Worm (Caenorhabditis elegans): ENCODE results near the gene srb-1.
"Not testable (repeated sequence)": the region's sequence is repeated elsewhere in the genome, so short reads cannot be mapped to it uniquely, and the experiment has no call there.

srb-1 gene

DNA sequence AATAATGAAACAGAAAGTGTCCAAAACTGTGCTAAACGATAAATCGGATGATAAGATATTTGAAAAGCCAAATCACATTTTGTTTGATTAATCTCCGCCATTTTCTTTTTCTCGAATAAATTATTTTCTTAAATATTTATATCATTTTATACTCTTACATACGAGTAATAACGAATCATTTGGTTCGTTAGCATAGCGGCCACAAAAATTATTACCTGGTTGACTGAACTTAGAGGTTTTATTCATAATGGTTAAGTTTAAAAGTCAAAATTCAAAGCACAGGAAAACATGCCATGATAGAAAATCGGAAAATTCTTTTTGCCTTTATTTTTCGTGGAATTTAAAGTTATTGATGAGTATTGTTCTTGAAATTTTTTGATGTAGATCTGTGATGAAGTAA lies 7.5 kb downstream of the srb-1 start, which contains the start of gene srb-5:
TSS of gene srb-5 (minus strand) at position 101 of the 400 bp plus-strand sequence.
- TF ChIP-seq ets-7 (tag; optimal IDR thresholded peaks at IDR 0.05) (no peak), hnd-1 (tag; optimal IDR thresholded peaks at IDR 0.05) (no peak), aly-1 (tag; optimal IDR thresholded peaks at IDR 0.05) (no peak), scrt-1 (GFP tag; IDR thresholded peaks at IDR 0.05) (no peak), ama-1 (optimal IDR thresholded peaks at IDR 0.05) (no peak), hmbx-1 (tag; optimal IDR thresholded peaks at IDR 0.05) (no peak), sea-1 (GFP tag; conservative IDR thresholded peaks at IDR 0.05) (no peak), flt-1 (GFP tag; IDR thresholded peaks at IDR 0.05) (no peak), tbx-11 (GFP tag; IDR thresholded peaks at IDR 0.05) (no peak), F13C5.2 (tag; optimal IDR thresholded peaks at IDR 0.05) (no peak), ceh-13 (GFP tag; optimal IDR thresholded peaks at IDR 0.05) (no peak), B0310.2 (tag; optimal IDR thresholded peaks at IDR 0.05) (no peak), hmg-4 (GFP tag; optimal IDR thresholded peaks at IDR 0.05) (no peak), pes-1 (GFP tag; IDR thresholded peaks at IDR 0.05) (no peak), ceh-36 (tag; optimal IDR thresholded peaks at IDR 0.05) (no peak), tbx-37 (GFP tag; conservative IDR thresholded peaks at IDR 0.05) (no peak), tra-4 (tag; optimal IDR thresholded peaks at IDR 0.05) (no peak)

DNA sequence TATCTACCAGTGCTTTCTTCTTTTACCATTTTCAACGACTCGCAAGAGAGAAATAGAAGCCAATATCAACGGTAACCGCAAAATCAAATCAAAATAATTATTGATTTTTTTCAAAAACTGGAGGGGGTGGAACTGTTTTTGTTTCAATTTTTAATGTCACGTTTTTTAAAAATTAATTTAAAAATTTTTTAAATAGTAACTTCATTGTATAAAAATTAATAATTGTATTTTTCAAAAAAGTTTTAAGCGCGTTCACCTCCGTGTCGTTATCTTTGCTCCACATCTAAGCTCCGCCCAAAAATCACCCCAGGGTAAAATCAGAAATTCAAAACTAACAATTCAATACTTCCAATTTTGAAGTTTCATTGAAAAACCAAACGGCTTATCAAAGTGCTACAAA lies 9.7 kb downstream of the srb-1 start, which contains the start of gene C27D6.11:
TSS of gene C27D6.11 (minus strand) at position 101 of the 400 bp plus-strand sequence.
- no peak for TF ChIP-seq B0310.2 (tag; optimal IDR thresholded peaks at IDR 0.05)
- no peak for TF ChIP-seq F13C5.2 (tag; optimal IDR thresholded peaks at IDR 0.05)
- no peak for TF ChIP-seq scrt-1 (GFP tag; IDR thresholded peaks at IDR 0.05)
- TF ChIP-seq tbx-11 (GFP tag; IDR thresholded peaks at IDR 0.05), result no peak
- no peak for TF ChIP-seq ets-7 (tag; optimal IDR thresholded peaks at IDR 0.05)
- no peak for TF ChIP-seq ama-1 (optimal IDR thresholded peaks at IDR 0.05)
- no peak for TF ChIP-seq ceh-13 (GFP tag; optimal IDR thresholded peaks at IDR 0.05)
- TF ChIP-seq flt-1 (GFP tag; IDR thresholded peaks at IDR 0.05), result no peak
- TF ChIP-seq sea-1 (GFP tag; conservative IDR thresholded peaks at IDR 0.05), result no peak
- TF ChIP-seq pes-1 (GFP tag; IDR thresholded peaks at IDR 0.05), result no peak
- no peak for TF ChIP-seq ceh-36 (tag; optimal IDR thresholded peaks at IDR 0.05)
- TF ChIP-seq tbx-37 (GFP tag; conservative IDR thresholded peaks at IDR 0.05), result no peak
- TF ChIP-seq aly-1 (tag; optimal IDR thresholded peaks at IDR 0.05), result no peak

DNA sequence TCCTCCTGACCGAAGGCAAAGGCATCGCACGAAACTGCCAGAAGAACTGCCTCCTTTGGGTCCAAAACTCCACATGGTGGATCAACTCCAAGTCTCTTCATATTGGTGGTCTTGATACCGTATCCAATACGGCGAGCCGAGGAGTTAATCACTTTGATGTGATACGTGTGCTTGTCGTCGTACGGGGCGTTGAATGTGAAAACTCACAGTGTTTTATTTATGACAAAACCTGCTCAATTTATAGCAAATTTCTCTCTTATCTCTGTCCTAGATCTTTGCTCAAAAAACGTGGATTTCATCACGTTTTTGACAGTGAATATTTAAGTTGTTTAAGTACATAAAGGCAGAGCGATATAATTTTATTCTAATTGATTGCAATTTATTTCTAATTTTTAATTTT lies 12.1 kb downstream of the srb-1 start, which contains the start of gene F58A6.9:
TSS of gene F58A6.9 (minus strand) at position 101 of the 400 bp plus-strand sequence.
- TF ChIP-seq ama-1 (optimal IDR thresholded peaks at IDR 0.05); tbx-37 (GFP tag; conservative IDR thresholded peaks at IDR 0.05); hnd-1 (tag; optimal IDR thresholded peaks at IDR 0.05): not testable (repeated sequence)

DNA sequence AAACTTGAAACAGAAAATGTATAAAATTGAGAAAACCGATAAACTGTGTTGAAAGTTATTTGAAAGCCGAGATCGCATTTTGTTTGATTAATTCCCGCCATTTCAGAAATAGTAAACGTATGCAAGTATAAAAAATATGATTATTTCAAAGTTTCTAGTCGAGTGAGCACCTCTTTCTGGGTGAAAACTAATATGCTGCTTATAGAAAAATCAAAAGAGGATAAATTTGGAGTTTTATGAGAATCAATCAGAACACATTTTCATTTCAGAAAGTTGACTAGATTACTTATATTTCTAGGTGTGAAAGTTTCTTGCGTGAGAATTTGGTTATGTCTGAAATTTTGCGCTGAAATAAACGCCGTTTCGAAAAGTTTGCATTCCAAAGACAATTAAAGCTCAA lies 13.3 kb downstream of the srb-1 start, which contains the start of gene srb-13:
TSS of gene srb-13 (minus strand) at position 101 of the 400 bp plus-strand sequence.
- no peak for TF ChIP-seq F13C5.2 (tag; optimal IDR thresholded peaks at IDR 0.05)
- no peak for TF ChIP-seq aly-1 (tag; optimal IDR thresholded peaks at IDR 0.05)
- no peak for TF ChIP-seq pes-1 (GFP tag; IDR thresholded peaks at IDR 0.05)
- TF ChIP-seq tbx-37 (GFP tag; conservative IDR thresholded peaks at IDR 0.05), result no peak
- no peak for TF ChIP-seq ceh-13 (GFP tag; optimal IDR thresholded peaks at IDR 0.05)
- no peak for TF ChIP-seq sea-1 (GFP tag; conservative IDR thresholded peaks at IDR 0.05)
- TF ChIP-seq hmg-4 (GFP tag; optimal IDR thresholded peaks at IDR 0.05), result no peak
- no peak for TF ChIP-seq tbx-11 (GFP tag; IDR thresholded peaks at IDR 0.05)
- no peak for TF ChIP-seq B0310.2 (tag; optimal IDR thresholded peaks at IDR 0.05)
- no peak for TF ChIP-seq scrt-1 (GFP tag; IDR thresholded peaks at IDR 0.05)
- no peak for TF ChIP-seq hmbx-1 (tag; optimal IDR thresholded peaks at IDR 0.05)
- no peak for TF ChIP-seq ets-7 (tag; optimal IDR thresholded peaks at IDR 0.05)

DNA sequence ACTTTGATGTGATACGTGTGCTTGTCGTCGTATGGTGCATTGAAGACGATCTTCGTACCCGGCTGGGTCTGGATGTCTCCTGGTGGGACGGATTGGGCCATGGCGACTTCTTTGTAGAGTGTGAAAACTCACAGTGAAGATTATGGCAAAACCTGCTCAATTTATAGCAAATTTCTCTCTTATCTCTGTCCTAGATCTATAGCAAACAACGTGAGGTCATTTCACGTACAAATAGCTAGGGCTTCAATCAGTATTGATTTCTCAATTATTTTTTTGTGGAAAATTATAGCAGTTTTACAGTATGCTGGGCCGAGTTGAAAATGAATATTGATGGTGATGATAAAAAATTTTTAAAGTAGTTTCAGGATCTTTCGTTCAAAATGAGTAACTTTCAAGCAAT lies 13.8 kb downstream of the srb-1 start, which contains the start of gene msp-45:
TSS of gene msp-45 (minus strand) at position 101 of the 400 bp plus-strand sequence.
- TF ChIP-seq tra-4 (tag; optimal IDR thresholded peaks at IDR 0.05), result no peak
- no peak for TF ChIP-seq scrt-1 (GFP tag; IDR thresholded peaks at IDR 0.05)
- no peak for TF ChIP-seq B0310.2 (tag; optimal IDR thresholded peaks at IDR 0.05)
- TF ChIP-seq hmbx-1 (tag; optimal IDR thresholded peaks at IDR 0.05), result no peak
- no peak for TF ChIP-seq flt-1 (GFP tag; IDR thresholded peaks at IDR 0.05)
- no peak for TF ChIP-seq ama-1 (optimal IDR thresholded peaks at IDR 0.05)
- no peak for TF ChIP-seq sea-1 (GFP tag; conservative IDR thresholded peaks at IDR 0.05)
- TF ChIP-seq tbx-37 (GFP tag; conservative IDR thresholded peaks at IDR 0.05), result no peak
- no peak for TF ChIP-seq ceh-13 (GFP tag; optimal IDR thresholded peaks at IDR 0.05)
- TF ChIP-seq ets-7 (tag; optimal IDR thresholded peaks at IDR 0.05), result no peak
- TF ChIP-seq pes-1 (GFP tag; IDR thresholded peaks at IDR 0.05), result no peak
- no peak for TF ChIP-seq ceh-36 (tag; optimal IDR thresholded peaks at IDR 0.05)
- TF ChIP-seq F13C5.2 (tag; optimal IDR thresholded peaks at IDR 0.05), result no peak
- no peak for TF ChIP-seq hmg-4 (GFP tag; optimal IDR thresholded peaks at IDR 0.05)
- TF ChIP-seq hnd-1 (tag; optimal IDR thresholded peaks at IDR 0.05), result no peak
- TF ChIP-seq aly-1 (tag; optimal IDR thresholded peaks at IDR 0.05), result no peak
- TF ChIP-seq tbx-11 (GFP tag; IDR thresholded peaks at IDR 0.05), result no peak

DNA sequence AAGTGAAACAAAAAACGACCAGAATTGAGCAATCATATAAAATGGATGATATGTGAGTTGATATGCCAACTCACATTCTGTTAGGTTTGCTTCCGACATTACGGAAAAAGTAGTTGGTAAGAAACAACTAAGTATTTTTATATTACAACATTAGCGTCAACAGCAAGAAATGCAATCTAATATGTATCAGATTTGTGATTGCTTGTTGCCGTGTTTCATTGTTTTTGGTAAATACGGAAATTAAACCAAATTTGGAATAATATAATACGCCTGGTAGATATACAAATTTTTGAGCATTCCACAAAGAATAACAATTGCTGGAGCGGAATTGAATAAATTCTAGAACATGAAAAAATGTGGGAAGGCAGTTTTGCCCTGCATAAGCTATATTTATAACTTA lies 16.3 kb downstream of the srb-1 start, which contains the start of gene srb-12:
TSS of gene srb-12 (minus strand) at position 101 of the 400 bp plus-strand sequence.
- TF ChIP-seq hnd-1 (tag; optimal IDR thresholded peaks at IDR 0.05), result no peak
- no peak for TF ChIP-seq tbx-11 (GFP tag; IDR thresholded peaks at IDR 0.05)
- TF ChIP-seq tra-4 (tag; optimal IDR thresholded peaks at IDR 0.05), result no peak
- TF ChIP-seq ets-7 (tag; optimal IDR thresholded peaks at IDR 0.05), result no peak
- no peak for TF ChIP-seq tbx-37 (GFP tag; conservative IDR thresholded peaks at IDR 0.05)
- no peak for TF ChIP-seq sea-1 (GFP tag; conservative IDR thresholded peaks at IDR 0.05)
- no peak for TF ChIP-seq aly-1 (tag; optimal IDR thresholded peaks at IDR 0.05)
- TF ChIP-seq scrt-1 (GFP tag; IDR thresholded peaks at IDR 0.05), result no peak
- TF ChIP-seq flt-1 (GFP tag; IDR thresholded peaks at IDR 0.05), result no peak
- no peak for TF ChIP-seq pes-1 (GFP tag; IDR thresholded peaks at IDR 0.05)
- no peak for TF ChIP-seq B0310.2 (tag; optimal IDR thresholded peaks at IDR 0.05)
- no peak for TF ChIP-seq hmg-4 (GFP tag; optimal IDR thresholded peaks at IDR 0.05)
- no peak for TF ChIP-seq ceh-36 (tag; optimal IDR thresholded peaks at IDR 0.05)
- no peak for TF ChIP-seq hmbx-1 (tag; optimal IDR thresholded peaks at IDR 0.05)
- no peak for TF ChIP-seq ama-1 (optimal IDR thresholded peaks at IDR 0.05)
- no peak for TF ChIP-seq ceh-13 (GFP tag; optimal IDR thresholded peaks at IDR 0.05)

DNA sequence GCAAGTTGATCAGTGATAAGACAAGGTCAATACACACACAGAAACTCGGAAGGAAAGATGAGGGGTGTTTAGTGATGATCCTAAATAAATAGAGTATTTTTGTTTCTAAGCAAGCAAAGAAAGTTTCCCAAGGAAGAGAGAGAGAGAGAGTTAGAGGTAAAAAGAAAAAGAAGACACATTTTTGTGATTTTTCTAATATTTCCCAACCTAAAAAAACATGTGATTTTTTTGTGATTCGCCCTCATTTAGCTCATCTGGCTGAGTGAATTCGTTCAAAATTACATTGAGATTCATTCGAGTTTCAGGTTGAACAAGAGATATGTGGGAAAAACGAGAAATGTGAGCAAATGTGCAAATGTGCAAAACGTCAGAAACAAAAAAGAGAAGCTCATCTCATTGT lies 20.0 kb downstream of the srb-1 start, which contains the start of gene srb-16:
TSS of gene srb-16 (minus strand) at position 101 of the 400 bp plus-strand sequence.
- TF ChIP-seq flt-1 (GFP tag; IDR thresholded peaks at IDR 0.05) (no peak), tbx-11 (GFP tag; IDR thresholded peaks at IDR 0.05) (no peak), ceh-36 (tag; optimal IDR thresholded peaks at IDR 0.05) (no peak), ama-1 (optimal IDR thresholded peaks at IDR 0.05) (no peak), sea-1 (GFP tag; conservative IDR thresholded peaks at IDR 0.05) (no peak), F13C5.2 (tag; optimal IDR thresholded peaks at IDR 0.05) (no peak), hmbx-1 (tag; optimal IDR thresholded peaks at IDR 0.05) (no peak), tra-4 (tag; optimal IDR thresholded peaks at IDR 0.05) (no peak), ceh-13 (GFP tag; optimal IDR thresholded peaks at IDR 0.05) (no peak)

Measured in whole organism, early embryonic.